Worm (Caenorhabditis elegans): ENCODE data around the gene spp-18.

ce11 chrIV:9641925-9642324 lies 48.4 kb downstream of the spp-18 start, which contains the start of gene del-2:
- TF ChIP-seq him-1 (tag; optimal IDR thresholded peaks at IDR 0.05) (no peak), dao-5 (tag; optimal IDR thresholded peaks at IDR 0.05) (no peak), W03F9.2 (tag; optimal IDR thresholded peaks at IDR 0.05) (no peak)

Data from whole organism, L4/young adult.